Worm (Caenorhabditis elegans): ENCODE measurements around the gene nspb-1.

- TF ChIP-seq hlh-30 (tag; optimal IDR thresholded peaks at IDR 0.05; ENCODE audit: insufficient read depth) = no peak
- TF ChIP-seq ztf-11 (tag; optimal IDR thresholded peaks at IDR 0.05) = no peak
- TF ChIP-seq egl-27 (tag; optimal IDR thresholded peaks at IDR 0.05) = no peak
Observed at ce11 chrIV:6603549-6603948, 12.6 kb upstream of the nspb-1 start.

All from whole organism, L4 larva.